Fruit fly (Drosophila melanogaster): ENCODE data around the gene Set.

Set gene

dm6 chr3R:15280619-15281334 lies 17.4 kb downstream of the Set start (continued):
- TF ChIP-seq NFAT (GFP tag; IDR thresholded peaks at IDR 0.05) (no peak; the same call in 1 of the 2 replicates), CG18476 (GFP tag; optimal IDR thresholded peaks at IDR 0.05) (peak; percentile 42), CG7357 (GFP tag; IDR thresholded peaks at IDR 0.05) (no peak), Hr39 (optimal IDR thresholded peaks at IDR 0.05) (no peak), crol (GFP tag; IDR thresholded peaks at IDR 0.05) (no peak), CG2712 (tag; optimal IDR thresholded peaks at IDR 0.05) (peak; percentile 86), toy (GFP tag; IDR thresholded peaks at IDR 0.05) (no peak), CG11247 (GFP tag; IDR thresholded peaks at IDR 0.05) (no peak), so (GFP tag; IDR thresholded peaks at IDR 0.05) (no peak; the same call in 2 of the 3 replicates), dpn (GFP tag; optimal IDR thresholded peaks at IDR 0.05) (peak in 1 of 2 experiments; percentile 59), CG7556 (GFP tag; optimal IDR thresholded peaks at IDR 0.05) (peak; percentile 85), fd64A (GFP tag; optimal IDR thresholded peaks at IDR 0.05) (no peak), caup (GFP tag; optimal IDR thresholded peaks at IDR 0.05; ENCODE audit: severe bottlenecking) (peak; percentile 44), Nf-YC (tag; optimal IDR thresholded peaks at IDR 0.05) (peak; percentile 63), zf30C (GFP tag; optimal IDR thresholded peaks at IDR 0.05) (peak; percentile 61), br (optimal IDR thresholded peaks at IDR 0.05) (no peak), stwl (tag; optimal IDR thresholded peaks at IDR 0.05) (peak; percentile 12), CG8478 (optimal IDR thresholded peaks at IDR 0.05) (no peak), slbo (GFP tag; IDR thresholded peaks at IDR 0.05) (peak; percentile 51), CG2199 (GFP tag; IDR thresholded peaks at IDR 0.05) (no peak), CG11560 (tag; IDR thresholded peaks at IDR 0.05) (no peak), Dref (GFP tag; IDR thresholded peaks at IDR 0.05) (no peak), az2 (GFP tag; optimal IDR thresholded peaks at IDR 0.05) (peak; percentile 79), CG17568 (GFP tag; optimal IDR thresholded peaks at IDR 0.05) (no peak), Nf-YA (GFP tag; IDR thresholded peaks at IDR 0.05) (no peak), usp (GFP tag; optimal IDR thresholded peaks at IDR 0.05) (no peak), dmrt11E (tag; optimal IDR thresholded peaks at IDR 0.05) (peak; percentile 85), Ssrp (tag; optimal IDR thresholded peaks at IDR 0.05) (peak; percentile 83), Kr (GFP tag; optimal IDR thresholded peaks at IDR 0.05) (no peak), CG1832 (GFP tag; optimal IDR thresholded peaks at IDR 0.05) (no peak), CG4730 (GFP tag; IDR thresholded peaks at IDR 0.05) (no peak), CG16863 (GFP tag; optimal IDR thresholded peaks at IDR 0.05) (no peak), CG10147 (GFP tag; optimal IDR thresholded peaks at IDR 0.05) (peak; percentile 63), insv (GFP tag; optimal IDR thresholded peaks at IDR 0.05) (no peak), mld (GFP tag; IDR thresholded peaks at IDR 0.05; ENCODE audit: partially characterized antibody) (no peak), CG10431 (GFP tag; optimal IDR thresholded peaks at IDR 0.05) (peak; percentile 60), Dad (GFP tag; optimal IDR thresholded peaks at IDR 0.05) (no peak), ase (GFP tag; IDR thresholded peaks at IDR 0.05) (no peak), CG6175 (GFP tag; IDR thresholded peaks at IDR 0.05) (no peak), Hr3 (GFP tag; optimal IDR thresholded peaks at IDR 0.05) (peak; percentile 83), sr (GFP tag; IDR thresholded peaks at IDR 0.05) (no peak), gsb-n (tag; optimal IDR thresholded peaks at IDR 0.05) (peak; percentile 74), CG16813 (GFP tag; IDR thresholded peaks at IDR 0.05; ENCODE audit: partially characterized antibody) (no peak), Dll (GFP tag; IDR thresholded peaks at IDR 0.05; ENCODE audit: partially characterized antibody) (no peak), CG7963 (GFP tag; IDR thresholded peaks at IDR 0.05; ENCODE audit: partially characterized antibody) (no peak), C15 (GFP tag; IDR thresholded peaks at IDR 0.05) (no peak), Bdp1 (GFP tag; optimal IDR thresholded peaks at IDR 0.05) (peak; percentile 6), Optix (GFP tag; IDR thresholded peaks at IDR 0.05) (no peak; the same call in 2 of the 3 replicates), Gug (GFP tag; IDR thresholded peaks at IDR 0.05) (peak; percentile 50; the same call in 1 of the 4 replicates), Mad (GFP tag; optimal IDR thresholded peaks at IDR 0.05) (peak; percentile 32), Dip3 (GFP tag; optimal IDR thresholded peaks at IDR 0.05) (peak; percentile 11), CG12236 (GFP tag; optimal IDR thresholded peaks at IDR 0.05) (no peak)

Measured in whole organism, embryonic.